Fruit fly (Drosophila melanogaster) whole organism, pupa: ENCODE data around the gene Prosalpha4.
A peak's percentile ranks its signal among the peaks of the same experiment; 100 is the strongest.

Source experiments
- CG10348 ChIP-seq: fragments of 200-800 bp; sonication (Bioruptor generic); IDR thresholded peaks from 2 replicates; pipeline ENCODE4 v1.3.6; 2022; ENCODE audit warnings: missing biosample characterization, missing genetic modification characterization
- CG13204 ChIP-seq: fragments of 200-800 bp; sonication (Bioruptor generic); optimal IDR thresholded peaks from 2 replicates; lab custom pipeline; 2018; ENCODE audit warnings: missing biosample characterization, mild to moderate bottlenecking, missing genetic modification characterization, moderate library complexity
- CG15710 ChIP-seq: fragments of 200-800 bp; sonication (Bioruptor generic); optimal IDR thresholded peaks from 2 replicates; lab custom pipeline; 2018; ENCODE audit warnings: missing biosample characterization, mild to moderate bottlenecking, missing genetic modification characterization, moderate library complexity
- CG17806 ChIP-seq: fragments of 200-800 bp; sonication (Bioruptor generic); optimal IDR thresholded peaks from 2 replicates; lab custom pipeline; 2018; ENCODE audit warnings: missing biosample characterization, mild to moderate bottlenecking, missing genetic modification characterization, moderate library complexity
- CG32121 ChIP-seq: fragments of 200-800 bp; sonication (Bioruptor generic); IDR thresholded peaks from 2 replicates; pipeline ENCODE4 v1.3.6; 2022; ENCODE audit warnings: missing biosample characterization, missing genetic modification characterization
- CG4496 ChIP-seq: fragments of 200-800 bp; sonication (Bioruptor generic); IDR thresholded peaks from 3 replicates; pipeline ENCODE4 v1.3.6; 2022; ENCODE audit warnings: missing biosample characterization, missing genetic modification characterization
- CG9948 ChIP-seq: fragments of 200-800 bp; sonication (Bioruptor generic); optimal IDR thresholded peaks from 2 replicates; lab custom pipeline; 2018; ENCODE audit warnings: missing biosample characterization, mild to moderate bottlenecking, missing genetic modification characterization, moderate library complexity
- EcR ChIP-seq: fragments of 200-800 bp; sonication (Bioruptor generic); optimal IDR thresholded peaks from 3 replicates; lab custom pipeline; 2019; ENCODE audit warnings: missing biosample characterization, missing genetic modification characterization, mild to moderate bottlenecking, moderate library complexity, missing genetic modification reagents
- Snoo ChIP-seq: fragments of 200-800 bp; sonication (Bioruptor generic); optimal IDR thresholded peaks from 3 replicates; lab custom pipeline; 2017; ENCODE audit warnings: missing biosample characterization, mild to moderate bottlenecking, missing genetic modification characterization, inconsistent platforms
- gl ChIP-seq: fragments of 200-800 bp; sonication (Bioruptor generic); optimal IDR thresholded peaks from 2 replicates; lab custom pipeline; 2018; ENCODE audit warnings: missing biosample characterization, mild to moderate bottlenecking, missing genetic modification characterization
- rn ChIP-seq: fragments of 200-800 bp; sonication (Bioruptor generic); IDR thresholded peaks from 2 replicates; pipeline ENCODE4 v1.3.6; 2022; ENCODE audit warnings: missing biosample characterization, missing genetic modification characterization

DNA sequence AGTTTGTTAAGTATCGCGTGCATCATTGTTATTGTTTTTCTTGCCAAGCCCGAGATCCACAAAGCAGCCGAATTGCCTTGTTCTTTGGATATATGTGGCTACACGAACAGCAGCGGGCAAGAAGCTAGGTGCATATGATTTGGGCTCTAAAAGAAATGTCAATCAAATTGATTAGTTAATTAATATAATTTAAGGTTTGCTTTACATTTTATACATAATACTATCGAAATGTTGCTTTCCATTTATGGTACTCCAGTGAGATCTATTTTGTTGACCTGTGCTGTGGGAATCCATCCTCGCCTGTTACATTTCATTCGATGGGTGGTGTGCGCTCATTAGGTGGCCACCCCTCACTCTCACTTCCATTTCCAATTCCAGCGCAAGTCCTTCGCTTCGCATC, 12.7 kb upstream of the Prosalpha4 start:
- TF ChIP-seq CG9948 (tag; lab: Kevin White, UChicago) (peak; percentile 68), CG15710 (peak; percentile 68), CG32121 (peak; percentile 33; the same call in 1 of the 2 replicates), CG10348 (GFP tag; lab: Robert Waterston, UW) (no peak), CG17806 (tag; lab: Kevin White, UChicago) (peak; percentile 69), rn (GFP tag; lab: Robert Waterston, UW) (no peak), EcR (no peak), Snoo (peak; percentile 49), CG4496 (peak; percentile 52; the same call in 1 of the 3 replicates), gl (tag; lab: Kevin White, UChicago) (no peak), CG13204 (no peak)
